Worm (Caenorhabditis elegans) whole organism, L2 larva: ENCODE data around the gene cee-1.

Experiments
- C34F6.9 ChIP-seq: fragments of 150-350 bp; optimal IDR thresholded peaks from 2 replicates; lab custom pipeline; 2014; ENCODE audit warnings: missing biosample characterization, missing genetic modification characterization
- F13H6.1 ChIP-seq: sonication (generic microtip); optimal IDR thresholded peaks from 2 replicates; lab custom pipeline; 2016; ENCODE audit warnings: missing genetic modification characterization, missing compliant biosample characterization
- R02D3.7 ChIP-seq: fragments of 150-350 bp; optimal IDR thresholded peaks from 2 replicates; lab custom pipeline; 2014; ENCODE audit warnings: missing biosample characterization, missing genetic modification characterization
- Y55F3AM.14 ChIP-seq: fragments of 200-800 bp; sonication (Bioruptor generic); optimal IDR thresholded peaks from 2 replicates; lab custom pipeline; 2018; ENCODE audit warnings: mild to moderate bottlenecking, missing genetic modification characterization, missing compliant biosample characterization
- ZK546.5 ChIP-seq: sonication (generic microtip); optimal IDR thresholded peaks from 2 replicates; lab custom pipeline; 2017; ENCODE audit warnings: missing biosample characterization, missing genetic modification characterization
- alr-1 ChIP-seq: fragments of 150-350 bp; optimal IDR thresholded peaks from 2 replicates; lab custom pipeline; 2014; ENCODE audit warnings: missing biosample characterization, missing genetic modification characterization
- aly-2 ChIP-seq: fragments of 150-350 bp; optimal IDR thresholded peaks from 2 replicates; lab custom pipeline; 2014; ENCODE audit warnings: missing biosample characterization, missing genetic modification characterization
- ama-1 ChIP-seq: fragments of 150-350 bp; optimal IDR thresholded peaks from 2 replicates; lab custom pipeline; 2018; ENCODE audit warnings: inconsistent platforms
- blmp-1 ChIP-seq: sonication (generic microtip); optimal IDR thresholded peaks from 2 replicates; lab custom pipeline; 2017; ENCODE audit warnings: missing genetic modification characterization, mild to moderate bottlenecking, missing compliant biosample characterization, antibody characterized with exemption, moderate library complexity; ENCODE audit not compliant: insufficient read depth
- ceh-16 ChIP-seq: fragments of 150-350 bp; optimal IDR thresholded peaks from 2 replicates; lab custom pipeline; 2014; ENCODE audit warnings: missing biosample characterization, missing genetic modification characterization
- ceh-82 ChIP-seq: fragments of 150-350 bp; optimal IDR thresholded peaks from 2 replicates; lab custom pipeline; 2014; ENCODE audit warnings: missing biosample characterization, missing genetic modification characterization
- crh-2 ChIP-seq: sonication (generic microtip); optimal IDR thresholded peaks from 2 replicates; lab custom pipeline; 2017; ENCODE audit warnings: missing biosample characterization, missing genetic modification characterization
- dmd-4 ChIP-seq: sonication (generic microtip); optimal IDR thresholded peaks from 2 replicates; lab custom pipeline; 2017; ENCODE audit warnings: missing biosample characterization, missing genetic modification characterization
- egl-27 ChIP-seq: sonication (generic microtip); optimal IDR thresholded peaks from 3 replicates; lab custom pipeline; 2017; ENCODE audit warnings: missing biosample characterization, missing genetic modification reagents, missing genetic modification characterization
- elt-1 ChIP-seq: fragments of 150-350 bp; optimal IDR thresholded peaks from 2 replicates; lab custom pipeline; 2014; ENCODE audit warnings: missing biosample characterization, missing genetic modification characterization
- elt-3 ChIP-seq: sonication (generic microtip); optimal IDR thresholded peaks from 2 replicates; lab custom pipeline; 2017; ENCODE audit warnings: missing biosample characterization, missing genetic modification characterization
- fos-1 ChIP-seq: fragments of 150-350 bp; optimal IDR thresholded peaks from 2 replicates; lab custom pipeline; 2014; ENCODE audit warnings: missing biosample characterization, missing genetic modification characterization
- gmeb-1 ChIP-seq: fragments of 150-350 bp; optimal IDR thresholded peaks from 2 replicates; lab custom pipeline; 2014; ENCODE audit warnings: missing biosample characterization, missing genetic modification characterization
- lin-11 ChIP-seq: fragments of 150-350 bp; sonication (generic microtip); optimal IDR thresholded peaks from 2 replicates; lab custom pipeline; 2014; ENCODE audit warnings: missing biosample characterization, missing genetic modification characterization, inconsistent platforms, mixed read lengths
- lin-13 ChIP-seq: fragments of 150-350 bp; optimal IDR thresholded peaks from 2 replicates; lab custom pipeline; 2014; ENCODE audit warnings: missing biosample characterization, missing genetic modification reagents, missing genetic modification characterization
- lin-39 ChIP-seq: fragments of 150-350 bp; optimal IDR thresholded peaks from 2 replicates; lab custom pipeline; 2014; ENCODE audit warnings: missing biosample characterization, missing genetic modification reagents, missing genetic modification characterization
- lsy-2 ChIP-seq, 2 experiments: fragments of 150-350 bp in 1 of 2; sonication (generic microtip) in 1 of 2; optimal IDR thresholded peaks; 2 replicates each; lab custom pipeline; 2014 to 2017; ENCODE audit warnings: missing biosample characterization in 2 of 2, missing genetic modification characterization in 2 of 2
- mab-5 ChIP-seq: fragments of 150-350 bp; optimal IDR thresholded peaks from 2 replicates; lab custom pipeline; 2014; ENCODE audit warnings: missing biosample characterization, missing genetic modification characterization
- mbf-1 ChIP-seq: sonication (generic microtip); optimal IDR thresholded peaks from 2 replicates; lab custom pipeline; 2017; ENCODE audit warnings: missing biosample characterization, missing genetic modification characterization
- mdl-1 ChIP-seq, 2 experiments: fragments of 150-350 bp in 1 of 2; sonication (generic microtip) in 1 of 2; optimal IDR thresholded peaks; 2 replicates each; lab custom pipeline; 2017; ENCODE audit warnings: missing biosample characterization in 2 of 2, missing genetic modification characterization in 2 of 2
- nhr-10 ChIP-seq: sonication (generic microtip); optimal IDR thresholded peaks from 2 replicates; lab custom pipeline; 2017; ENCODE audit warnings: missing biosample characterization, missing genetic modification characterization
- nhr-11 ChIP-seq: fragments of 150-350 bp; optimal IDR thresholded peaks from 2 replicates; lab custom pipeline; 2014; ENCODE audit warnings: missing biosample characterization, missing genetic modification characterization
- nhr-12 ChIP-seq: fragments of 150-350 bp; optimal IDR thresholded peaks from 2 replicates; lab custom pipeline; 2014; ENCODE audit warnings: missing biosample characterization, missing genetic modification characterization
- nhr-129 ChIP-seq: fragments of 150-350 bp; optimal IDR thresholded peaks from 2 replicates; lab custom pipeline; 2014; ENCODE audit warnings: missing biosample characterization, missing genetic modification characterization
- nhr-21 ChIP-seq: fragments of 150-350 bp; optimal IDR thresholded peaks from 2 replicates; lab custom pipeline; 2014; ENCODE audit warnings: missing biosample characterization, missing genetic modification characterization
- nhr-23 ChIP-seq: fragments of 150-350 bp; optimal IDR thresholded peaks from 2 replicates; lab custom pipeline; 2014; ENCODE audit warnings: missing biosample characterization, missing genetic modification reagents, missing genetic modification characterization
- nhr-237 ChIP-seq: fragments of 150-350 bp; optimal IDR thresholded peaks from 2 replicates; lab custom pipeline; 2014; ENCODE audit warnings: missing biosample characterization, missing genetic modification characterization
- nhr-25 ChIP-seq: fragments of 150-350 bp; sonication (generic microtip); optimal IDR thresholded peaks from 3 replicates; lab custom pipeline; 2014; ENCODE audit warnings: missing biosample characterization, missing genetic modification characterization
- nhr-6 ChIP-seq: fragments of 150-350 bp; optimal IDR thresholded peaks from 2 replicates; lab custom pipeline; 2014; ENCODE audit warnings: missing biosample characterization, missing genetic modification characterization
- nhr-77 ChIP-seq: fragments of 150-350 bp; optimal IDR thresholded peaks from 2 replicates; lab custom pipeline; 2014; ENCODE audit warnings: missing biosample characterization, missing genetic modification characterization
- peb-1 ChIP-seq: fragments of 150-350 bp; optimal IDR thresholded peaks from 2 replicates; lab custom pipeline; 2014; ENCODE audit warnings: missing biosample characterization, missing genetic modification characterization
- sem-4 ChIP-seq: fragments of 150-350 bp; optimal IDR thresholded peaks from 2 replicates; lab custom pipeline; 2014; ENCODE audit warnings: missing biosample characterization, missing genetic modification reagents, missing genetic modification characterization
- skn-1 ChIP-seq: sonication (generic microtip); optimal IDR thresholded peaks from 2 replicates; lab custom pipeline; 2017; ENCODE audit warnings: missing biosample characterization, missing genetic modification characterization
- sma-3 ChIP-seq: sonication (generic microtip); optimal IDR thresholded peaks from 2 replicates; lab custom pipeline; 2016; ENCODE audit warnings: missing genetic modification reagents, missing genetic modification characterization, missing compliant biosample characterization
- sma-9 ChIP-seq, 2 experiments: fragments of 150-350 bp in 1 of 2; sonication (generic microtip) in 1 of 2; optimal IDR thresholded peaks; 2 replicates each; lab custom pipeline; 2014 to 2016; ENCODE audit warnings: missing genetic modification characterization in 2 of 2, mild to moderate bottlenecking in 1 of 2, missing biosample characterization in 1 of 2, missing compliant biosample characterization in 1 of 2, missing genetic modification reagents in 1 of 2, moderate library complexity in 1 of 2
- snpc-4 ChIP-seq: fragments of 150-350 bp; optimal IDR thresholded peaks from 2 replicates; lab custom pipeline; 2014; ENCODE audit warnings: missing biosample characterization, missing genetic modification characterization
- unc-39 ChIP-seq: fragments of 150-350 bp; optimal IDR thresholded peaks from 2 replicates; lab custom pipeline; 2014; ENCODE audit warnings: missing biosample characterization, missing genetic modification characterization
- unc-55 ChIP-seq: fragments of 150-350 bp; sonication (generic microtip); optimal IDR thresholded peaks from 3 replicates; lab custom pipeline; 2014; ENCODE audit warnings: missing biosample characterization, missing genetic modification reagents, missing genetic modification characterization
- unc-62 ChIP-seq: fragments of 150-350 bp; optimal IDR thresholded peaks from 2 replicates; lab custom pipeline; 2014; ENCODE audit warnings: missing biosample characterization, missing genetic modification reagents, missing genetic modification characterization
- zag-1 ChIP-seq: fragments of 150-350 bp; optimal IDR thresholded peaks from 2 replicates; lab custom pipeline; 2014; ENCODE audit warnings: missing biosample characterization, missing genetic modification characterization
- ztf-1 ChIP-seq: fragments of 200-800 bp; sonication (Bioruptor generic); conservative IDR thresholded peaks from 2 replicates; pipeline ENCODE4 v1.3.6; 2022; ENCODE audit warnings: missing genetic modification characterization, missing compliant biosample characterization
- ztf-11 ChIP-seq: sonication (generic microtip); optimal IDR thresholded peaks from 2 replicates; lab custom pipeline; 2017; ENCODE audit warnings: missing biosample characterization, missing genetic modification characterization
- ztf-4 ChIP-seq: fragments of 150-350 bp; optimal IDR thresholded peaks from 2 replicates; lab custom pipeline; 2014; ENCODE audit warnings: missing biosample characterization, missing genetic modification characterization

Gene cee-1

ce11 chrIII:4962393-4962792 is 49.9 kb downstream of the cee-1 start, which contains the start of gene vps-22:
vps-22 (minus strand) TSS chrIII:4962493.
- TF ChIP-seq dmd-4 (tag; lab: Kevin White, UChicago) (no peak), nhr-237 (tag; lab: Kevin White, UChicago) (no peak), gmeb-1 (no peak)
- TF ChIP-seq, all 48 proteins: peak for 0

- peak; percentile 78 for TF ChIP-seq nhr-129 (tag; lab: Kevin White, UChicago)
- TF ChIP-seq elt-3 (tag; lab: Kevin White, UChicago): no peak
- TF ChIP-seq unc-39 (tag; lab: Kevin White, UChicago): no peak
- peak; percentile 72 for TF ChIP-seq nhr-6 (tag; lab: Kevin White, UChicago)
- no peak for TF ChIP-seq lin-39 (tag; lab: Kevin White, UChicago)
- TF ChIP-seq unc-62 (GFP tag; lab: Kevin White, UChicago): no peak
- TF ChIP-seq ztf-1 (GFP tag; lab: Robert Waterston, UW): no peak
- TF ChIP-seq zag-1 (tag; lab: Kevin White, UChicago): peak; percentile 40
- TF ChIP-seq nhr-23: no peak
- TF ChIP-seq ztf-4 (tag; lab: Kevin White, UChicago): peak; percentile 55
- TF ChIP-seq ceh-82 (tag; lab: Kevin White, UChicago): peak; percentile 36
- TF ChIP-seq dmd-4 (tag; lab: Kevin White, UChicago): peak; percentile 27
- peak; percentile 85 for TF ChIP-seq F13H6.1 (tag; lab: Kevin White, UChicago)
- TF ChIP-seq skn-1 (tag; lab: Kevin White, UChicago): no peak
- peak; percentile 89 for TF ChIP-seq lin-13 (GFP tag; lab: Kevin White, UChicago)
- TF ChIP-seq peb-1 (tag; lab: Kevin White, UChicago): no peak
- peak; percentile 76 for TF ChIP-seq nhr-77 (tag; lab: Kevin White, UChicago)
- peak; percentile 37 for TF ChIP-seq R02D3.7 (tag; lab: Kevin White, UChicago)
- TF ChIP-seq fos-1: peak; percentile 73
- TF ChIP-seq mdl-1 (tag; optimal IDR thresholded peaks at IDR 0.05; lab: Kevin White, UChicago): peak in 1 of 2 experiments; percentile 34
- no peak for TF ChIP-seq alr-1 (tag; lab: Kevin White, UChicago)
- TF ChIP-seq nhr-12 (tag; lab: Kevin White, UChicago): no peak
- no peak for TF ChIP-seq nhr-11 (tag; lab: Kevin White, UChicago)
- TF ChIP-seq sma-9 (GFP tag; optimal IDR thresholded peaks at IDR 0.05; lab: Kevin White, UChicago): peak; percentile 92
- no peak for TF ChIP-seq sma-9 (tag; optimal IDR thresholded peaks at IDR 0.05; lab: Kevin White, UChicago)
- no peak for TF ChIP-seq elt-1
- peak; percentile 80 for TF ChIP-seq sem-4 (tag; lab: Kevin White, UChicago)
- peak; percentile 2 for TF ChIP-seq ZK546.5 (tag; lab: Kevin White, UChicago)
- peak; percentile 100 for TF ChIP-seq gmeb-1
- peak; percentile 62 for TF ChIP-seq lin-11 (tag; lab: Kevin White, UChicago)
- no peak for TF ChIP-seq nhr-237 (tag; lab: Kevin White, UChicago)
- TF ChIP-seq C34F6.9 (tag; lab: Kevin White, UChicago): peak; percentile 97
- peak; percentile 73 for TF ChIP-seq ama-1 (lab: Kevin White, UChicago)
- peak; percentile 89 to 94 for TF ChIP-seq lsy-2 (tag; optimal IDR thresholded peaks at IDR 0.05; lab: Kevin White, UChicago)
- peak; percentile 11 for TF ChIP-seq ceh-16 (tag; lab: Kevin White, UChicago)
- peak; percentile 71 for TF ChIP-seq snpc-4 (tag; lab: Kevin White, UChicago)
- peak; percentile 84 for TF ChIP-seq mab-5
- no peak for TF ChIP-seq nhr-25 (tag; lab: Kevin White, UChicago)
- TF ChIP-seq mbf-1: peak; percentile 26
- peak; percentile 20 for TF ChIP-seq Y55F3AM.14
- TF ChIP-seq nhr-10 (tag; lab: Kevin White, UChicago): peak; percentile 55
- TF ChIP-seq egl-27 (tag; lab: Kevin White, UChicago): no peak
- peak; percentile 95 for TF ChIP-seq unc-55 (GFP tag; lab: Kevin White, UChicago)
- peak; percentile 63 for TF ChIP-seq blmp-1 (tag; lab: Kevin White, UChicago)
- TF ChIP-seq aly-2: no peak
- TF ChIP-seq nhr-21 (tag; lab: Kevin White, UChicago): peak; percentile 75
- TF ChIP-seq sma-3 (GFP tag; lab: Kevin White, UChicago): peak; percentile 90
- TF ChIP-seq crh-2 (tag; lab: Kevin White, UChicago): peak; percentile 93
- TF ChIP-seq ztf-11: no peak
Observed at ce11 chrIII:4962886-4963285, 50.4 kb downstream of the cee-1 start, which contains the start of gene C27F2.9. C27F2.9 (minus strand) TSS chrIII:4963044.
